Fruit fly (Drosophila melanogaster) ovary, adult (tissue): ENCODE data around the gene CG42585.

Source experiments
- CG17801 ChIP-seq: fragments of 200-800 bp; optimal IDR thresholded peaks from 2 replicates; lab custom pipeline; 2019; ENCODE audit warnings: missing biosample characterization, mild to moderate bottlenecking, missing genetic modification characterization, moderate library complexity; ENCODE audit not compliant: partially characterized antibody

CG42585 gene

dm6 chr2L:14743337-14743736 lies 3.6 kb downstream of the CG42585 start:
- TF ChIP-seq CG17801 (GFP tag; lab: Kevin White, UChicago), result no peak

dm6 chr2L:14744121-14744520 lies 4.4 kb downstream of the CG42585 start, which contains the start of gene CG42681:
Gene CG42681 (plus strand): TSS chr2L:14744421.
- TF ChIP-seq CG17801 (GFP tag; lab: Kevin White, UChicago), result no peak

dm6 chr2L:14745068-14745467 lies 5.4 kb downstream of the CG42585 start, which contains the start of gene CG42587:
Gene CG42587 (minus strand): TSS chr2L:14745210.
- no peak for TF ChIP-seq CG17801 (GFP tag; lab: Kevin White, UChicago)

DNA sequence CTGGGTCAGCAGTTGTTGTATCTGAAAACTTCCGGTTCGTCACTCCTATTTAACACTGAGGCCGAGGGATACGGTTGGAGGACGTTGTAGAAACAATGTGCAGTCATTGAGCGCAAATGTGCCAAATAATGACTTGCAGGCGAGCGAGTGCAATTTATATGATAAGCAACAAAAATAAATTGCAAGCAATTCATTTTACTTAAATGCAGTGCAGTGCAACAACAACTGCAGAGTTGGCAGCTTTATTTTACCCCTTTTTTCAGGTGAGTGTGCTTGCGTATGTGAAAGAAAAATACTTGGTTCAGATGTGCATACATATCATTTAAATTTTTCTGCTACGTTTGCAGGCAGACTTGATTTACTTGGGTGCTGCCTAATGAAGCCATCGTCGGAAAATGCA lies 6.4 kb downstream of the CG42585 start:
- TF ChIP-seq CG17801 (GFP tag; lab: Kevin White, UChicago), result no peak

DNA sequence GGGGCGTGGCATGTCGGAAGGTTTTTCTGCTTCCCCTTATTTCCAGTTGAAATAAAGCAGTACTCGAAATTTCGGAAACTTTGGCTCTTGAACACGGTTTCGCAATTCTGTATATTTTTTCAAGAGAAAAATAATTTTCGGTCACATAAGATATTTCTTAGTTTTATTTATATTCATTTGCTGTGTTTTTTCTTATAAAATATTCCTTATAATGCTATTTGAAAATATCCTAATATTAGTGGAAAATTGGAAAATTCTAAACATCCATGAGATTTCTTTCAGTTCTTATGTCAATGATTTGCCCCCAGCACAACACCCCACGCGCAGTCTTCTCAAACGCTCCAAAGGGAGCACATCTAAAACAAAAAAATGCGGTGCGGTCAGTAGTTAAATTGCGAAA lies 20.8 kb downstream of the CG42585 start, which contains the start of gene CG4691:
TSS of gene CG4691 (plus strand) at position 301 of the 400 bp plus-strand sequence.
- no peak for TF ChIP-seq CG17801 (GFP tag; lab: Kevin White, UChicago)

DNA sequence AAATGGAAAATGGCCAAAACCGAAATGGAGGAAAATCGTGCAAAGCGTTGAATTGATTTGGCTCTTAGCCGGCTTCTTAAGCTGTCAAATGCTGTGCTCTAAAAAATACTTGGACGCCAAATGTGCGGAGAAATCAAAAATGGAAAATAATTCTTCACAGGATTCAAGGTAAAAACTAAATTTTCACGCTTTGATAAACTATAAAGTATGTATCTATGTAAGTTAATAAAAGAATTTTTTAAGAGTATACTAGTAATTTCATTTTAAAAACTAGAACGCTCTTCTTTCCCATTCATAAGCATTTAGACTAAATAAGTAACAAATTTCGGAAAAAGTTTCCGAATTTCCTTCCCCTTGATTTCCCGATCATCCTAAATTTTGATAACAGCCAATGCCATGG lies 22.8 kb downstream of the CG42585 start, which contains the start of gene CSN1a:
TSS of gene CSN1a (plus strand) at position 301 of the 400 bp plus-strand sequence.
- TF ChIP-seq CG17801 (GFP tag; lab: Kevin White, UChicago), result no peak

DNA sequence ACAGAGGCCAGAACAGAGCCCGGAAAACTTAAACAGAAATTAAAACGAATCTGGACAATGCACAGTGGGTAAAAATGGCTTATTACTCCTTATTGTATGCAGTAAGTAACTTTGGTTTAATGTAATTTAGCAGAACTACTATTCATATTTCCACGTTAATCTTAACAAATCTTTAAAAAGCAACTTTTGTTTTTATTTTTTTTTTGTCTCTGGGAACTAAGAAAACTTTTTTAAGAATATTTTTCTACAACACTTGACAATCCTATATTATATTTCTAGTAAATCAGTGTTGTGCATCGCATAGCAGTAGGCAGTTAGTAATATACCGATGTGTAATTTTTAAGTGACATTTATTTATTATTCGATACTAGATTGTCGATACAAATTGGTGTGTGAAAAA lies 25.9 kb downstream of the CG42585 start, which contains the start of gene CG4701:
TSS of gene CG4701 (plus strand) at position 301 of the 400 bp plus-strand sequence.
- TF ChIP-seq CG17801 (GFP tag; lab: Kevin White, UChicago), result no peak

dm6 chr2L:14774713-14775112 lies 35.0 kb downstream of the CG42585 start, which contains the start of gene CG4650:
Gene CG4650 (minus strand): TSS chr2L:14774981.
- TF ChIP-seq CG17801 (GFP tag; lab: Kevin White, UChicago), result no peak

dm6 chr2L:14784498-14784897 lies 44.8 kb downstream of the CG42585 start, which contains the start of gene CG18636:
Gene CG18636 (minus strand): TSS chr2L:14784598.
- TF ChIP-seq CG17801 (GFP tag; lab: Kevin White, UChicago), result no peak
